Worm (Caenorhabditis elegans) whole organism, mixed stage, embryonic: ENCODE results near the gene C03B1.6.

ENCODE experiments used
- elt-1 ChIP-seq: sonication (generic microtip); optimal IDR thresholded peaks from 2 replicates; lab custom pipeline; 2017; ENCODE audit warnings: missing genetic modification characterization, mild to moderate bottlenecking, missing compliant biosample characterization, antibody characterized with exemption, moderate library complexity, borderline replicate concordance; ENCODE audit not compliant: insufficient read depth
- lin-13 ChIP-seq: fragments of 150-350 bp; optimal IDR thresholded peaks from 2 replicates; lab custom pipeline; 2014; ENCODE audit warnings: missing biosample characterization, missing genetic modification characterization
- lsy-2 ChIP-seq: fragments of 150-350 bp; optimal IDR thresholded peaks from 2 replicates; lab custom pipeline; 2014; ENCODE audit warnings: missing biosample characterization, missing genetic modification characterization
- mab-5 ChIP-seq: fragments of 150-350 bp; optimal IDR thresholded peaks from 2 replicates; lab custom pipeline; 2014; ENCODE audit warnings: missing biosample characterization, missing genetic modification characterization
- mls-2 ChIP-seq: sonication (generic microtip); optimal IDR thresholded peaks from 2 replicates; lab custom pipeline; 2016; ENCODE audit warnings: mild to moderate bottlenecking, missing genetic modification characterization, moderate library complexity, missing compliant biosample characterization
- nhr-12 ChIP-seq: fragments of 150-350 bp; optimal IDR thresholded peaks from 2 replicates; lab custom pipeline; 2014; ENCODE audit warnings: missing biosample characterization, missing genetic modification characterization
- nhr-28 ChIP-seq: fragments of 150-350 bp; optimal IDR thresholded peaks from 2 replicates; lab custom pipeline; 2014; ENCODE audit warnings: missing biosample characterization, missing genetic modification characterization
- unc-39 ChIP-seq: fragments of 150-350 bp; optimal IDR thresholded peaks from 2 replicates; lab custom pipeline; 2014; ENCODE audit warnings: missing biosample characterization, missing genetic modification characterization
- unc-62 ChIP-seq: fragments of 150-350 bp; optimal IDR thresholded peaks from 2 replicates; lab custom pipeline; 2014; ENCODE audit warnings: missing biosample characterization, missing genetic modification reagents, missing genetic modification characterization

ce11 chrX:6311391-6311790, 38.7 kb upstream of the C03B1.6 start, which contains the start of gene npr-38:
- no peak for TF ChIP-seq nhr-12 (tag; lab: Kevin White, UChicago)
- TF ChIP-seq unc-39 (tag; lab: Kevin White, UChicago), result no peak
- TF ChIP-seq nhr-28 (tag; lab: Kevin White, UChicago), result no peak
- TF ChIP-seq lsy-2 (tag; lab: Kevin White, UChicago), result no peak
- no peak for TF ChIP-seq unc-62 (GFP tag; lab: Kevin White, UChicago)
- no peak for TF ChIP-seq lin-13 (tag; lab: Kevin White, UChicago)
- no peak for TF ChIP-seq mab-5 (tag; lab: Kevin White, UChicago)
- TF ChIP-seq elt-1 (tag; lab: Kevin White, UChicago), result no peak
- no peak for TF ChIP-seq mls-2
